Fruit fly (Drosophila melanogaster): ENCODE data around the gene CG18294.
A peak's percentile ranks its signal among the peaks of the same experiment; 100 is the strongest.

CG18294 gene

dm6 chr3L:19446394-19447349, 28.7 kb downstream of the CG18294 start, which contains the start of the genes CG33062 and Chd3 (continued):
- TF ChIP-seq CG6854 (GFP tag; optimal IDR thresholded peaks at IDR 0.05) (no peak), CG12236 (GFP tag; optimal IDR thresholded peaks at IDR 0.05) (no peak), CG17568 (GFP tag; optimal IDR thresholded peaks at IDR 0.05) (no peak), CG31441 (GFP tag; IDR thresholded peaks at IDR 0.05) (no peak), CG10366 (GFP tag; IDR thresholded peaks at IDR 0.05) (no peak; the same call in 1 of the 2 replicates), nerfin-2 (GFP tag; IDR thresholded peaks at IDR 0.05; ENCODE audit: partially characterized antibody) (no peak), jing (GFP tag; optimal IDR thresholded peaks at IDR 0.05) (no peak), Camta (GFP tag; optimal IDR thresholded peaks at IDR 0.05) (no peak), CG17829 (tag; optimal IDR thresholded peaks at IDR 0.05) (no peak), Fer1 (GFP tag; optimal IDR thresholded peaks at IDR 0.05) (no peak), CG16813 (GFP tag; IDR thresholded peaks at IDR 0.05; ENCODE audit: partially characterized antibody) (peak; percentile 67), CG32767 (GFP tag; IDR thresholded peaks at IDR 0.05) (no peak), Hr39 (optimal IDR thresholded peaks at IDR 0.05) (no peak), ttk (GFP tag; IDR thresholded peaks at IDR 0.05) (no peak), seq (GFP tag; IDR thresholded peaks at IDR 0.05) (no peak), CG1233 (GFP tag; optimal IDR thresholded peaks at IDR 0.05) (peak; percentile 4), CG1647 (GFP tag; optimal IDR thresholded peaks at IDR 0.05) (no peak), CG4617 (GFP tag; optimal IDR thresholded peaks at IDR 0.05; ENCODE audit: borderline replicate concordance) (no peak), CG33213 (GFP tag; optimal IDR thresholded peaks at IDR 0.05) (no peak), CG17361 (GFP tag; IDR thresholded peaks at IDR 0.05) (peak; percentile 75; the same call in 2 of the 3 replicates), D19A (tag; optimal IDR thresholded peaks at IDR 0.05) (peak; percentile 36), ro (GFP tag; IDR thresholded peaks at IDR 0.05) (no peak), cwo (GFP tag; optimal IDR thresholded peaks at IDR 0.05) (no peak), crc (GFP tag; optimal IDR thresholded peaks at IDR 0.05) (no peak), CG2889 (GFP tag; IDR thresholded peaks at IDR 0.05) (no peak), Med (GFP tag) (no peak), Ssrp (tag; optimal IDR thresholded peaks at IDR 0.05) (no peak), knrl (GFP tag; IDR thresholded peaks at IDR 0.05; ENCODE audit: partially characterized antibody) (peak; percentile 57; the same call in 2 of the 3 replicates), lab (GFP tag; optimal IDR thresholded peaks at IDR 0.05) (no peak), Max (GFP tag; optimal IDR thresholded peaks at IDR 0.05) (no peak), CG5180 (GFP tag; optimal IDR thresholded peaks at IDR 0.05) (no peak), Hmr (GFP tag; optimal IDR thresholded peaks at IDR 0.05) (no peak), CG7372 (GFP tag; IDR thresholded peaks at IDR 0.05) (no peak), chinmo (GFP tag; IDR thresholded peaks at IDR 0.05; ENCODE audit: partially characterized antibody) (no peak), CG12942 (GFP tag; optimal IDR thresholded peaks at IDR 0.05) (no peak), ewg (GFP tag; optimal IDR thresholded peaks at IDR 0.05) (peak; percentile 16), otp (GFP tag; IDR thresholded peaks at IDR 0.05) (no peak), CG33557 (GFP tag; optimal IDR thresholded peaks at IDR 0.05) (no peak), dpn (GFP tag; optimal IDR thresholded peaks at IDR 0.05) (no peak), NC2α (GFP tag; optimal IDR thresholded peaks at IDR 0.05) (no peak), CG4282 (GFP tag; optimal IDR thresholded peaks at IDR 0.05) (no peak), CG9876 (GFP tag; optimal IDR thresholded peaks at IDR 0.05) (no peak), ase (GFP tag; IDR thresholded peaks at IDR 0.05) (no peak), Hr3 (GFP tag; optimal IDR thresholded peaks at IDR 0.05) (peak; percentile 6), CG9215 (GFP tag; IDR thresholded peaks at IDR 0.05) (0 out of 2 replicates have a peak, but pooled peaks have one; percentile 40), CG6765 (GFP tag; optimal IDR thresholded peaks at IDR 0.05) (no peak), esg (GFP tag; conservative IDR thresholded peaks at IDR 0.05) (0 out of 2 replicates have a peak, but pooled peaks have one; percentile 25), kni (GFP tag; optimal IDR thresholded peaks at IDR 0.05) (no peak), CG9932 (GFP tag; IDR thresholded peaks at IDR 0.05) (peak; percentile 52; the same call in 1 of the 2 replicates)

All from whole organism, embryonic.